Worm (Caenorhabditis elegans): ENCODE results near the gene rabr-1.

Gene rabr-1

ce11 chrX:2482622-2483021, 13.4 kb upstream of the rabr-1 start, which contains the start of gene K02E10.6:
TSS of gene K02E10.6 (minus strand) at chrX:2482770.
- TF ChIP-seq nhr-80 (tag; optimal IDR thresholded peaks at IDR 0.05) (peak; percentile 41), ama-1 (optimal IDR thresholded peaks at IDR 0.05) (no peak), ama-1 (GFP tag; optimal IDR thresholded peaks at IDR 0.05) (no peak)

ce11 chrX:2483078-2483477, 12.9 kb upstream of the rabr-1 start, which contains the start of gene K02E10.4:
TSS of gene K02E10.4 (plus strand) at chrX:2483263.
- no peak for TF ChIP-seq ztf-28 (GFP tag; IDR thresholded peaks at IDR 0.05)
- TF ChIP-seq unc-130 (GFP tag; optimal IDR thresholded peaks at IDR 0.05) = no peak
- no peak for TF ChIP-seq egrh-3 (GFP tag; IDR thresholded peaks at IDR 0.05)
- no peak for TF ChIP-seq rpc-1 (optimal IDR thresholded peaks at IDR 0.05)
- no peak for TF ChIP-seq rpc-1 (tag; optimal IDR thresholded peaks at IDR 0.05)
- no peak for TF ChIP-seq repo-1 (tag; optimal IDR thresholded peaks at IDR 0.05)
- TF ChIP-seq bed-1 (GFP tag; IDR thresholded peaks at IDR 0.05) = no peak
- TF ChIP-seq chd-7 (tag; optimal IDR thresholded peaks at IDR 0.05) = no peak
- TF ChIP-seq B0336.3 (GFP tag; IDR thresholded peaks at IDR 0.05) = no peak
- no peak for TF ChIP-seq F10E7.11 (tag; optimal IDR thresholded peaks at IDR 0.05)
- no peak for TF ChIP-seq mes-4 (tag; optimal IDR thresholded peaks at IDR 0.05)
- no peak for TF ChIP-seq hsf-1 (GFP tag; IDR thresholded peaks at IDR 0.05)
- no peak for TF ChIP-seq attf-3 (GFP tag; conservative IDR thresholded peaks at IDR 0.05)
- TF ChIP-seq Y67H2A.10 (GFP tag; conservative IDR thresholded peaks at IDR 0.05) = no peak
- TF ChIP-seq ztf-25 (GFP tag; IDR thresholded peaks at IDR 0.05) = no peak
- TF ChIP-seq rcor-1 (GFP tag; IDR thresholded peaks at IDR 0.05) = no peak
- no peak for TF ChIP-seq hlh-26 (GFP tag; conservative IDR thresholded peaks at IDR 0.05)
- TF ChIP-seq snpc-1.1 (tag; optimal IDR thresholded peaks at IDR 0.05; ENCODE audit: insufficient read depth) = no peak
- TF ChIP-seq ZK185.1 (tag; optimal IDR thresholded peaks at IDR 0.05; ENCODE audit: poor library complexity, severe bottlenecking) = no peak
- TF ChIP-seq nhr-27 (tag; optimal IDR thresholded peaks at IDR 0.05) = no peak

DNA sequence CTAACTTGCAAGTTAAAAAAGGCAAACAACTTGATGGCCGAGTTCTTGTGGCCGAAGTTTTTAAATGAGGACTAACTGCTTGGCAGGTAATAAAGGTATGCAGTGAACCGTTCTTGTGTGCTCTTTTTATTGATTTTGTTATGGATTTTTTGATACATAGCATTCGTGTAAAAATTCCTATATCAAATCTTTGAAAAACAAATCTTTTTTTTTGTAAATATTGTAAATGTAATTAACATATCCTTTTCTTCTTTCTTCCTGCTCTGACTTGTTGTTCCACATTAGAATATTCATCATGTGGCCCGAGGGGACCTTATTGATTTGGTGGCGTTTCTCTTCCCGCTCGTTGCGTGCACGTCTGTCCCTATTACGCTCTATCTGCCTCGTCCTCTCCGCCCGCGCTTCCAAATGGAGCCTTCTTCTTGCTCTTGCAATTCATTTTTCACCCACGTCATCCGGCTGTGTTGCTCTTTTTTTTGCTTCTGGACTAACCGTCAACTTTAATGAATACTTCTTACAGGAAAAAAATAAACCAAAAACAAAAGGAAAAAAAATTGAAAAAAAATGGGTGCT, 7.4 kb upstream of the rabr-1 start, which contains the start of gene hid-1:
Gene hid-1, plus strand, starts transcription at position 523 of the 573 bp plus-strand sequence.
- no peak for TF ChIP-seq madf-10 (tag; optimal IDR thresholded peaks at IDR 0.05)
- TF ChIP-seq lir-1 (GFP tag; conservative IDR thresholded peaks at IDR 0.05) = no peak
- no peak for TF ChIP-seq Y95B8A.8 (GFP tag; IDR thresholded peaks at IDR 0.05)
- TF ChIP-seq nhr-80 (tag; optimal IDR thresholded peaks at IDR 0.05) = peak; percentile 12
- no peak for TF ChIP-seq F49E8.2 (tag; optimal IDR thresholded peaks at IDR 0.05; ENCODE audit: insufficient read depth)
- no peak for TF ChIP-seq hlh-12 (tag; optimal IDR thresholded peaks at IDR 0.05)

DNA sequence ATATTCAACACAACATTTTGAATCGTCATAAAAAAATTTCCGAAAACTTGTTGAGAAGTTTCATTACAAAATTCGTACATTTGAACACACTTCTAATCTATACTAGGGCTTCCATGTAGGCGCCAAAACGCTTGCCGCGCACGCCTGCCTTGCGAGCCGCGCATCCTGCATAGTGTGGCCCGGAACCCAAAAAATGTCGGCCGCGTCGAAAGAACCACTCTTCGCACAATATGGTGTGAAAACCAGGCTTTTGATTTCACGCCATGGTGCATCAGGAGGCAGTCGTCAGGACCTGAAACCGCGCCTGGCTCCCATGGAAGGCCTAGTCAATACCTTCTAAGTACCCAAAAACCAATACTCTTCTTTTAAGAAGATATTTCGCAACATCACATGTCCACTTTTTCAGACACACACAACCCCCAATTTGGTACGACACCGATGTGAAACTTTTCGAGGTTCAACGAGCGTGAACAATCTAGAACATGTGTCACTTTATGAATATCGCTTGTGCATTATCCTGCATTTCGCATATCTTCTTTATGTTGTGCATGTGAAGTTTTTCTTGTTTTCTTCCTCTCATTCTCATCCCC, 2.3 kb upstream of the rabr-1 start:
- TF ChIP-seq unc-130 (GFP tag; optimal IDR thresholded peaks at IDR 0.05) = no peak
- TF ChIP-seq ets-4 (GFP tag; optimal IDR thresholded peaks at IDR 0.05) = no peak
- no peak for TF ChIP-seq sdz-38 (tag; optimal IDR thresholded peaks at IDR 0.05)
- no peak for TF ChIP-seq ceh-79 (tag; optimal IDR thresholded peaks at IDR 0.05)
- no peak for TF ChIP-seq tbp1 (GFP tag; optimal IDR thresholded peaks at IDR 0.05)
- no peak for TF ChIP-seq attf-5 (GFP tag; optimal IDR thresholded peaks at IDR 0.05)
- no peak for TF ChIP-seq mcd-1 (GFP tag; IDR thresholded peaks at IDR 0.05)
- TF ChIP-seq K11D2.4 (GFP tag; IDR thresholded peaks at IDR 0.05) = no peak
- no peak for TF ChIP-seq B0336.3 (GFP tag; IDR thresholded peaks at IDR 0.05)
- no peak for TF ChIP-seq ama-1 (optimal IDR thresholded peaks at IDR 0.05)
- TF ChIP-seq ama-1 (GFP tag; optimal IDR thresholded peaks at IDR 0.05) = no peak
- no peak for TF ChIP-seq snpc-4 (GFP tag; optimal IDR thresholded peaks at IDR 0.05)
- TF ChIP-seq snpc-4 (tag; optimal IDR thresholded peaks at IDR 0.05) = peak in 2 of 4 experiments; percentile 58 to 72
- no peak for TF ChIP-seq F33H1.4 (GFP tag; IDR thresholded peaks at IDR 0.05)
- TF ChIP-seq B0261.1 (tag; optimal IDR thresholded peaks at IDR 0.05) = no peak
- no peak for TF ChIP-seq ZK185.1 (tag; optimal IDR thresholded peaks at IDR 0.05; ENCODE audit: poor library complexity, severe bottlenecking)
- no peak for TF ChIP-seq lsl-1 (GFP tag; optimal IDR thresholded peaks at IDR 0.05)
- 0 out of 2 replicates have a peak, but pooled peaks have one; percentile 32 for TF ChIP-seq cebp-1 (GFP tag; IDR thresholded peaks at IDR 0.05)
- peak; percentile 86 for TF ChIP-seq cebp-1 (tag; optimal IDR thresholded peaks at IDR 0.05)
- no peak for TF ChIP-seq snpc-1.3 (tag; optimal IDR thresholded peaks at IDR 0.05; ENCODE audit: insufficient read depth)
- no peak for TF ChIP-seq egrh-3 (GFP tag; IDR thresholded peaks at IDR 0.05)
- TF ChIP-seq cebp-2 (GFP tag; IDR thresholded peaks at IDR 0.05) = 0 out of 2 replicates have a peak, but pooled peaks have one; percentile 67

All from whole organism, young adult.